Fruit fly (Drosophila melanogaster) whole organism, embryonic: ENCODE measurements around the gene CG7069.

ENCODE experiments used
- CG2202 ChIP-seq: fragments of 200-800 bp; sonication (Bioruptor generic); optimal IDR thresholded peaks from 2 replicates; lab custom pipeline; 2018; ENCODE audit warnings: missing biosample characterization, mild to moderate bottlenecking, missing genetic modification characterization
- Hr39 ChIP-seq: fragments of >200 bp; optimal IDR thresholded peaks from 2 replicates; lab custom pipeline; 2017
- chif ChIP-seq, 2 experiments: fragments of 200-800 bp; sonication (Bioruptor generic); optimal IDR thresholded peaks; 3 replicates each; lab custom pipeline; 2016; ENCODE audit warnings: missing biosample characterization in 2 of 2, missing genetic modification characterization in 2 of 2

- TF ChIP-seq CG2202 (tag; lab: Kevin White, UChicago) (no peak), chif (GFP tag; optimal IDR thresholded peaks at IDR 0.05; lab: Kevin White, UChicago) (no peak), Hr39 (no peak)
Measured at dm6 chr3R:22390109-22390508, 17.5 kb downstream of the CG7069 start.
